Fruit fly (Drosophila melanogaster) whole organism, wandering third instar larva: Measurements from ENCODE around the gene Mcm2.

Experiments used
- Abd-B ChIP-seq: fragments of >200 bp; optimal IDR thresholded peaks from 2 replicates; lab custom pipeline; 2017; ENCODE audit warnings: missing biosample characterization, missing genetic modification characterization
- CG32264 ChIP-seq: fragments of 200-800 bp; sonication (Bioruptor generic); optimal IDR thresholded peaks from 2 replicates; lab custom pipeline; 2016; ENCODE audit warnings: missing biosample characterization, missing genetic modification characterization
- CrebA ChIP-seq: fragments of 200-800 bp; sonication (Bioruptor generic); optimal IDR thresholded peaks from 2 replicates; lab custom pipeline; 2016; ENCODE audit warnings: missing biosample characterization, mild to moderate bottlenecking, missing genetic modification characterization, borderline replicate concordance
- Dif ChIP-seq: fragments of 200-275, 200-300 bp; sonication (Bioruptor generic); optimal IDR thresholded peaks from 2 replicates; lab custom pipeline; 2018; ENCODE audit warnings: missing biosample characterization, missing genetic modification characterization; ENCODE audit not compliant: partially characterized antibody
- GATAd ChIP-seq: sonication (Bioruptor generic); optimal IDR thresholded peaks from 2 replicates; lab custom pipeline; 2016; ENCODE audit warnings: missing biosample characterization, missing genetic modification characterization
- HLH106 ChIP-seq: fragments of 200-800 bp; optimal IDR thresholded peaks from 3 replicates; lab custom pipeline; 2019; ENCODE audit warnings: missing biosample characterization, mild to moderate bottlenecking, missing genetic modification characterization, moderate library complexity
- Hnf4 ChIP-seq: fragments of 200-800 bp; sonication (Bioruptor generic); optimal IDR thresholded peaks from 2 replicates; lab custom pipeline; 2016; ENCODE audit warnings: missing biosample characterization, mild to moderate bottlenecking, missing genetic modification characterization
- Hr78 ChIP-seq: fragments of >200 bp; optimal IDR thresholded peaks from 2 replicates; lab custom pipeline; 2017; ENCODE audit warnings: missing biosample characterization, missing genetic modification characterization
- Jra ChIP-seq: sonication (Bioruptor generic); optimal IDR thresholded peaks from 2 replicates; lab custom pipeline; 2016; ENCODE audit warnings: missing biosample characterization, missing genetic modification characterization
- Mio ChIP-seq: sonication (Bioruptor generic); optimal IDR thresholded peaks from 2 replicates; lab custom pipeline; 2016; ENCODE audit warnings: missing biosample characterization, missing genetic modification characterization
- Myc ChIP-seq: fragments of >200 bp; optimal IDR thresholded peaks from 2 replicates; lab custom pipeline; 2017
- N ChIP-seq: fragments of >200 bp; optimal IDR thresholded peaks from 2 replicates; lab custom pipeline; 2018; ENCODE audit warnings: missing biosample characterization, missing external identifiers, missing genetic modification characterization
- Rel ChIP-seq, 2 experiments: fragments of 200-800 bp; sonication (Bioruptor generic) in 1 of 2; optimal IDR thresholded peaks; 2 replicates in 1 of 2; 3 replicates in 1 of 2; lab custom pipeline; 2016 to 2019; ENCODE audit warnings: mild to moderate bottlenecking in 2 of 2, missing biosample characterization in 2 of 2, missing genetic modification characterization in 2 of 2, moderate library complexity in 1 of 2
- Vsx2 ChIP-seq: fragments of 200-300, 225-300 bp; sonication (Bioruptor generic); optimal IDR thresholded peaks from 2 replicates; lab custom pipeline; 2018; ENCODE audit warnings: missing biosample characterization, missing genetic modification characterization; ENCODE audit not compliant: partially characterized antibody
- br ChIP-seq: fragments of 200-800 bp; sonication (Bioruptor generic); optimal IDR thresholded peaks from 2 replicates; lab custom pipeline; 2016; ENCODE audit warnings: missing biosample characterization, missing genetic modification characterization
- brk ChIP-seq: fragments of 200-800 bp; sonication (Bioruptor generic); optimal IDR thresholded peaks from 2 replicates; lab custom pipeline; 2016; ENCODE audit warnings: missing biosample characterization, mild to moderate bottlenecking, missing genetic modification characterization
- dl ChIP-seq, 2 experiments: fragments of 175-275, 200-275 bp in 1 of 2; fragments of 200-275 bp in 1 of 2; sonication (Bioruptor generic); optimal IDR thresholded peaks; lab custom pipeline; 2018; ENCODE audit warnings: mild to moderate bottlenecking in 2 of 2, missing biosample characterization in 2 of 2, missing genetic modification characterization in 2 of 2, moderate library complexity in 2 of 2; ENCODE audit not compliant: partially characterized antibody in 2 of 2, insufficient read depth in 1 of 2
- dmrt93B ChIP-seq: fragments of 200-800 bp; sonication (Bioruptor generic); optimal IDR thresholded peaks from 2 replicates; lab custom pipeline; 2018; ENCODE audit warnings: missing biosample characterization, mild to moderate bottlenecking, missing genetic modification characterization
- ey ChIP-seq: fragments of 200-800 bp; sonication (Bioruptor generic); optimal IDR thresholded peaks from 2 replicates; lab custom pipeline; 2016; ENCODE audit warnings: missing biosample characterization, missing genetic modification characterization
- foxo ChIP-seq, 2 experiments: fragments of 200-800 bp; sonication (Bioruptor generic); optimal IDR thresholded peaks; 2 replicates in 1 of 2; 3 replicates in 1 of 2; lab custom pipeline; 2016 to 2017; ENCODE audit warnings: missing biosample characterization in 2 of 2, missing genetic modification characterization in 2 of 2
- fru ChIP-seq: fragments of 200-800 bp; sonication (Bioruptor generic); optimal IDR thresholded peaks from 3 replicates; lab custom pipeline; 2016; ENCODE audit warnings: missing biosample characterization, mild to moderate bottlenecking, missing genetic modification characterization
- h ChIP-seq: fragments of 200-800 bp; sonication (Bioruptor generic); optimal IDR thresholded peaks from 3 replicates; lab custom pipeline; 2016; ENCODE audit warnings: missing biosample characterization, mild to moderate bottlenecking, missing genetic modification characterization
- jim ChIP-seq: fragments of 175-275, 200-325 bp; sonication (Bioruptor generic); optimal IDR thresholded peaks from 2 replicates; lab custom pipeline; 2016; ENCODE audit warnings: missing biosample characterization, mild to moderate bottlenecking, missing genetic modification characterization
- pan ChIP-seq: fragments of >200 bp; optimal IDR thresholded peaks from 2 replicates; lab custom pipeline; 2017
- rgr ChIP-seq: fragments of 200-800 bp; sonication (Bioruptor generic); optimal IDR thresholded peaks from 3 replicates; lab custom pipeline; 2016; ENCODE audit warnings: missing biosample characterization, mild to moderate bottlenecking, missing genetic modification characterization
- sage ChIP-seq: fragments of 200-800 bp; sonication (Bioruptor generic); optimal IDR thresholded peaks from 2 replicates; lab custom pipeline; 2016; ENCODE audit warnings: missing biosample characterization, mild to moderate bottlenecking, missing genetic modification characterization
- sv ChIP-seq: fragments of 200-800 bp; sonication (Bioruptor generic); optimal IDR thresholded peaks from 3 replicates; lab custom pipeline; 2016; ENCODE audit warnings: missing biosample characterization, missing genetic modification characterization
- tai ChIP-seq: sonication (Bioruptor generic); optimal IDR thresholded peaks from 2 replicates; lab custom pipeline; 2016; ENCODE audit warnings: missing biosample characterization, missing genetic modification characterization
- woc ChIP-seq: sonication (Bioruptor generic); optimal IDR thresholded peaks from 2 replicates; lab custom pipeline; 2016; ENCODE audit warnings: missing biosample characterization, mild to moderate bottlenecking, missing genetic modification characterization

Mcm2 gene

dm6 chr3R:8306188-8306926 lies 41.6 kb downstream of the Mcm2 start:
- no peak for TF ChIP-seq woc (GFP tag; lab: Kevin White, UChicago)
- peak; percentile 82 for TF ChIP-seq sage (GFP tag; lab: Kevin White, UChicago)
- peak in 1 of 2 experiments; percentile 20 for TF ChIP-seq foxo (GFP tag; optimal IDR thresholded peaks at IDR 0.05; lab: Kevin White, UChicago)

dm6 chr3R:8306927-8307261 lies 42.1 kb downstream of the Mcm2 start:
- TF ChIP-seq Mio (GFP tag; lab: Kevin White, UChicago): no peak

- TF ChIP-seq foxo (GFP tag; optimal IDR thresholded peaks at IDR 0.05; lab: Kevin White, UChicago) (no peak), tai (no peak)
Observed at dm6 chr3R:8307283-8307682, 42.5 kb downstream of the Mcm2 start.

dm6 chr3R:8308515-8308959 lies 43.8 kb downstream of the Mcm2 start, which contains the start of gene tex:
TSS of gene tex (minus strand) at chr3R:8308645.
- TF ChIP-seq sv (GFP tag; lab: Kevin White, UChicago): no peak
- TF ChIP-seq Hnf4 (GFP tag; lab: Kevin White, UChicago): no peak
- TF ChIP-seq Dif: no peak
- TF ChIP-seq jim: no peak
- TF ChIP-seq Mio (GFP tag; lab: Kevin White, UChicago): no peak
- no peak for TF ChIP-seq sage (GFP tag; lab: Kevin White, UChicago)

dm6 chr3R:8310678-8311077 lies 45.9 kb downstream of the Mcm2 start, which contains the start of gene CG11693:
TSS of gene CG11693 (minus strand) at chr3R:8310778.
- no peak for TF ChIP-seq Dif
- TF ChIP-seq Abd-B: no peak
- TF ChIP-seq Jra (GFP tag; lab: Kevin White, UChicago): no peak
- no peak for TF ChIP-seq rgr (GFP tag; lab: Kevin White, UChicago)
- TF ChIP-seq CrebA (GFP tag; lab: Kevin White, UChicago): no peak
- TF ChIP-seq brk (GFP tag; lab: Kevin White, UChicago): no peak
- TF ChIP-seq, all 38 proteins: peak for 0

dm6 chr3R:8312037-8312436 lies 47.3 kb downstream of the Mcm2 start, which contains the start of the genes CG11694 and CG11698:
TSS of gene CG11694 (minus strand) at chr3R:8312137.
TSS of gene CG11698 (plus strand) at chr3R:8312188.
- TF ChIP-seq Myc (no peak), CrebA (GFP tag; lab: Kevin White, UChicago) (no peak), fru (no peak), dmrt93B (no peak), h (GFP tag; lab: Kevin White, UChicago) (no peak), sage (GFP tag; lab: Kevin White, UChicago) (no peak), Vsx2 (no peak), GATAd (GFP tag; lab: Kevin White, UChicago) (no peak), Mio (GFP tag; lab: Kevin White, UChicago) (no peak)
- TF ChIP-seq, all 38 proteins: peak for 0

dm6 chr3R:8313038-8313437 lies 48.3 kb downstream of the Mcm2 start, which contains the start of gene CG7483:
TSS of gene CG7483 (plus strand) at chr3R:8313208.
- TF ChIP-seq rgr (GFP tag; lab: Kevin White, UChicago) (no peak), dl (GFP tag; optimal IDR thresholded peaks at IDR 0.05; lab: Kevin White, UChicago; ENCODE audit: insufficient read depth in 1 of 2, partially characterized antibody in 2 of 2) (no peak), Hr78 (GFP tag; lab: Kevin White, UChicago) (no peak), brk (GFP tag; lab: Kevin White, UChicago) (no peak), HLH106 (tag; lab: Kevin White, UChicago) (no peak), br (no peak), N (GFP tag; lab: Kevin White, UChicago) (no peak), Jra (GFP tag; lab: Kevin White, UChicago) (no peak), ey (no peak), CrebA (GFP tag; lab: Kevin White, UChicago) (no peak), pan (lab: Kevin White, UChicago) (no peak), CG32264 (GFP tag; lab: Kevin White, UChicago) (no peak), Hnf4 (GFP tag; lab: Kevin White, UChicago) (no peak), Abd-B (no peak), Rel (GFP tag; optimal IDR thresholded peaks at IDR 0.05; lab: Kevin White, UChicago) (no peak), Rel (tag; optimal IDR thresholded peaks at IDR 0.05; lab: Kevin White, UChicago) (no peak)
